Worm (Caenorhabditis elegans) whole organism, L1 larva: ENCODE measurements around the gene R09E10.13.

Experiments used
- ama-1 ChIP-seq: fragments of 150-350 bp; optimal IDR thresholded peaks from 2 replicates; lab custom pipeline; 2014
- blmp-1 ChIP-seq: fragments of 150-350 bp; optimal IDR thresholded peaks from 2 replicates; lab custom pipeline; 2014; ENCODE audit warnings: missing biosample characterization, missing genetic modification characterization
- ceh-63 ChIP-seq: fragments of 200-800 bp; sonication (Bioruptor generic); optimal IDR thresholded peaks from 2 replicates; lab custom pipeline; 2018; ENCODE audit warnings: mild to moderate bottlenecking, missing genetic modification characterization, missing compliant biosample characterization
- ceh-88 ChIP-seq: fragments of 200-800 bp; sonication (Bioruptor generic); IDR thresholded peaks from 2 replicates; pipeline ENCODE4 v1.3.6; 2022; ENCODE audit warnings: missing genetic modification characterization, missing compliant biosample characterization
- dpl-1 ChIP-seq, 3 experiments: fragments of 150-350 bp in 2 of 3; sonication (generic microtip) in 1 of 3; optimal IDR thresholded peaks; 2 replicates each; lab custom pipeline; 2014 to 2017; ENCODE audit warnings: missing biosample characterization in 3 of 3, missing genetic modification characterization in 3 of 3, missing genetic modification reagents in 3 of 3
- dsc-1 ChIP-seq: sonication (generic microtip); optimal IDR thresholded peaks from 2 replicates; lab custom pipeline; 2016; ENCODE audit warnings: mild to moderate bottlenecking, missing genetic modification characterization, missing compliant biosample characterization
- efl-1 ChIP-seq, 4 experiments: fragments of 150-350 bp; optimal IDR thresholded peaks in 3 of 4; peaks in 1 of 4; 1 replicate in 1 of 4; 2 replicates in 3 of 4; lab custom pipeline; 2014; ENCODE audit warnings: missing biosample characterization in 2 of 4, missing genetic modification characterization in 2 of 4, missing genetic modification reagents in 2 of 4
- egl-13 ChIP-seq: sonication (generic microtip); optimal IDR thresholded peaks from 2 replicates; lab custom pipeline; 2016; ENCODE audit warnings: missing genotype, missing genetic modification reagents, missing genetic modification characterization, missing compliant biosample characterization
- egl-27 ChIP-seq, 2 experiments: fragments of 150-350 bp in 1 of 2; sonication (generic microtip); optimal IDR thresholded peaks; 3 replicates each; lab custom pipeline; 2017 to 2018; ENCODE audit warnings: missing biosample characterization in 2 of 2, missing genetic modification characterization in 2 of 2, missing genetic modification reagents in 2 of 2
- elt-2 ChIP-seq: sonication (generic microtip); optimal IDR thresholded peaks from 2 replicates; lab custom pipeline; 2016; ENCODE audit warnings: missing genetic modification characterization, mild to moderate bottlenecking, inconsistent platforms, missing compliant biosample characterization, missing genetic modification reagents
- elt-3 ChIP-seq, 6 experiments: fragments of 150-350 bp in 1 of 6; sonication (generic microtip); optimal IDR thresholded peaks; 2 replicates each; lab custom pipeline; 2017 to 2018; ENCODE audit warnings: missing biosample characterization in 6 of 6, missing genetic modification characterization in 6 of 6, inconsistent platforms in 1 of 6
- lin-14 ChIP-seq: fragments of 200-800 bp; sonication (Bioruptor generic); optimal IDR thresholded peaks from 2 replicates; lab custom pipeline; 2018; ENCODE audit warnings: mild to moderate bottlenecking, missing genetic modification characterization, moderate library complexity, missing compliant biosample characterization
- lin-15B ChIP-seq: fragments of 150-350 bp; sonication (generic microtip); optimal IDR thresholded peaks from 3 replicates; lab custom pipeline; 2014; ENCODE audit warnings: missing biosample characterization, missing genetic modification characterization
- lin-35 ChIP-seq, 2 experiments: fragments of 150-350 bp; optimal IDR thresholded peaks; 2 replicates each; lab custom pipeline; 2014; ENCODE audit warnings: missing biosample characterization in 2 of 2, missing genetic modification characterization in 2 of 2, missing genetic modification reagents in 2 of 2
- lsy-2 ChIP-seq, 2 experiments: fragments of 150-350 bp; optimal IDR thresholded peaks; 2 replicates each; lab custom pipeline; 2014; ENCODE audit warnings: missing biosample characterization in 2 of 2, missing genetic modification characterization in 2 of 2
- nhr-11 ChIP-seq: fragments of 150-350 bp; optimal IDR thresholded peaks from 2 replicates; lab custom pipeline; 2014; ENCODE audit warnings: missing biosample characterization, missing genetic modification characterization
- nhr-20 ChIP-seq: sonication (generic microtip); optimal IDR thresholded peaks from 2 replicates; lab custom pipeline; 2016; ENCODE audit warnings: mild to moderate bottlenecking, missing genetic modification characterization, missing compliant biosample characterization
- nhr-237 ChIP-seq: fragments of 150-350 bp; optimal IDR thresholded peaks from 2 replicates; lab custom pipeline; 2014; ENCODE audit warnings: missing biosample characterization, missing genetic modification characterization
- nhr-84 ChIP-seq: sonication (generic microtip); optimal IDR thresholded peaks from 2 replicates; lab custom pipeline; 2017; ENCODE audit warnings: missing biosample characterization, missing genetic modification characterization
- nhr-85 ChIP-seq: sonication (generic microtip); peaks from one replicate; lab custom pipeline; 2016; ENCODE audit warnings: missing genetic modification characterization, inconsistent platforms, missing compliant biosample characterization
- pax-3 ChIP-seq: fragments of 200-800 bp; sonication (Bioruptor generic); optimal IDR thresholded peaks from 2 replicates; lab custom pipeline; 2018; ENCODE audit warnings: mild to moderate bottlenecking, missing genetic modification characterization, moderate library complexity, missing compliant biosample characterization
- skn-1 ChIP-seq: fragments of 150-350 bp; optimal IDR thresholded peaks from 2 replicates; lab custom pipeline; 2014; ENCODE audit warnings: missing biosample characterization, missing genetic modification characterization
- snu-23 ChIP-seq: sonication (generic microtip); optimal IDR thresholded peaks from 2 replicates; lab custom pipeline; 2016; ENCODE audit warnings: missing genetic modification characterization, missing compliant biosample characterization
- sptf-1 ChIP-seq: fragments of 150-350 bp; optimal IDR thresholded peaks from 2 replicates; lab custom pipeline; 2014; ENCODE audit warnings: missing biosample characterization, missing genetic modification characterization
- vab-15 ChIP-seq: sonication (generic microtip); optimal IDR thresholded peaks from 2 replicates; lab custom pipeline; 2017; ENCODE audit warnings: missing genotype, mild to moderate bottlenecking, missing genetic modification characterization, missing compliant biosample characterization
- zip-4 ChIP-seq: fragments of 200-800 bp; sonication (Bioruptor generic); optimal IDR thresholded peaks from 2 replicates; lab custom pipeline; 2018; ENCODE audit warnings: mild to moderate bottlenecking, missing genetic modification characterization, moderate library complexity, missing compliant biosample characterization
- ztf-11 ChIP-seq, 2 experiments: sonication (generic microtip); optimal IDR thresholded peaks; 2 replicates each; lab custom pipeline; 2016 to 2017; ENCODE audit warnings: missing genetic modification characterization in 2 of 2, missing biosample characterization in 1 of 2, missing compliant biosample characterization in 1 of 2

The R09E10.13 gene

DNA sequence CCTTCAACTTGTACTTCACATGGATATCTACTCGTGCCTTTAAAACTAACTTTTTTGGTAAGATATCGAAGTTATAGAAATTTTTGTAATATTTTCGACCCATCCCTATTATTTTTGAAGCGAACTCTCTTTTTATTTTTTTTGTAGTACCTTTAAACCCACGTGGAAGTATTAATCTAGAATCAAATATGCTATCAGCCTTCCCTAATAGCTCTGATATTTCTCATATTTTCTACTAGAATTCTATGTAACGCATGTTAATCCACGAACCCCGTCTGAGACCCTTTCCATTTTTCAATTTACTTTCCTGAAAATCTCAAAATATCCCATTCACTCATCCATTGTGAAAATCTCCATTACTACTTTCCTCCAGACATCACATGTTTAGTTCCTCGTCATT lies 21.6 kb downstream of the R09E10.13 start:
- TF ChIP-seq elt-2 (tag; lab: Kevin White, UChicago) (no peak), egl-27 (tag; optimal IDR thresholded peaks at IDR 0.05; lab: Kevin White, UChicago) (no peak), egl-13 (tag; lab: Kevin White, UChicago) (no peak)

DNA sequence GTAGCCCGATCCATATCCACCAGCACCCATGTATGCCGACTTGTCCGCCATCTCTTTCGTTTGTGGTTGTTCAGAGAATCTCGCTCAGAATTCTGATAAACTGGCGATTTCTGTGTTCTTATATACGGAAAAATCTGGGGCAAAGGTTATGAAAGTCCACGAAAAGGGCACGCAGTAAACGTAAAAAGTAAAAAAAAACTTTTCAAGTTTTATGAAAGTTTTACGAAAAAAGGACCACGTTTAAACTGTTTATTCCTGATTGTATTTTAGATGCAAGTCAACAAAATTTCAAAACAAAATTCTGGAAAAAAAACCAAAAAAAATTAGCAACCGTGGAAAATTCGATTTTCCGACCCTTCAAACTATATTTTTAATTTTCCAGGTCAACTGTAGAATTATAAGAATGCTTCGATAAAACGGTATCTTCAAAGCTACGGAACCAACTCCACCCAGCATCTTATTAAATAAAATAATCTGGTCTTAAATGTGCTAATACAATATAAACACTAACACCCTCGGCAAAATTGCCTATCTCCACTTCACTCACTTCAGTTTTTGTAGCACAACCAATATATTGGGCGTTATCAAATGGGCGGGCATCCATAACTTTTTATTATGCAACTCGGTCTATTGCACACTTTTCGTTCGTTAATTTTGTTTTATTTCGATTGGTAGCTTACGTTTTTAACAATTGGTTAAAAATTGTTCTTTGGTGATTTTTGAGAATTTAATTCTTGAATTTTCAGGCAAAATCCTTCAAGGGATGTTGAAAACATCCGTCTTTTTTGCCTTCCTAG lies 25.6 kb downstream of the R09E10.13 start, which contains the start of the genes nspd-7 and Y43C5A.2:
TSS of gene nspd-7 (minus strand) at position 51 of the 797 bp plus-strand sequence.
TSS of gene Y43C5A.2 (plus strand) at position 747 of the 797 bp plus-strand sequence.
- TF ChIP-seq lsy-2 (tag; optimal IDR thresholded peaks at IDR 0.05; lab: Kevin White, UChicago) = no peak
- TF ChIP-seq ceh-88 (GFP tag; lab: Robert Waterston, UW) = no peak
- no peak for TF ChIP-seq nhr-85 (tag; lab: Kevin White, UChicago)
- TF ChIP-seq elt-2 (tag; lab: Kevin White, UChicago) = peak; percentile 69
- no peak for TF ChIP-seq nhr-20 (tag; lab: Kevin White, UChicago)
- no peak for TF ChIP-seq lin-15B
- TF ChIP-seq dsc-1 (tag; lab: Kevin White, UChicago) = no peak
- TF ChIP-seq egl-13 (tag; lab: Kevin White, UChicago) = no peak
- no peak for TF ChIP-seq ama-1 (lab: Kevin White, UChicago)
- TF ChIP-seq efl-1 (optimal IDR thresholded peaks at IDR 0.05; lab: Kevin White, UChicago) = no peak
- TF ChIP-seq efl-1 (GFP tag; optimal IDR thresholded peaks at IDR 0.05 in 1 of 2; lab: Kevin White, UChicago) = peak in 1 of 2 experiments; percentile 24
- no peak for TF ChIP-seq nhr-11
- TF ChIP-seq elt-3 (tag; optimal IDR thresholded peaks at IDR 0.05; lab: Kevin White, UChicago) = no peak
- no peak for TF ChIP-seq zip-4 (GFP tag; lab: Kevin White, UChicago)
- TF ChIP-seq dpl-1 (GFP tag; optimal IDR thresholded peaks at IDR 0.05; lab: Kevin White, UChicago) = no peak

ce11 chrIV:10261061-10261460 lies 33.9 kb downstream of the R09E10.13 start:
- no peak for TF ChIP-seq lin-35 (GFP tag; optimal IDR thresholded peaks at IDR 0.05; lab: Kevin White, UChicago)
- no peak for TF ChIP-seq skn-1 (tag; lab: Kevin White, UChicago)
- peak; percentile 79 for TF ChIP-seq nhr-85 (tag; lab: Kevin White, UChicago)
- no peak for TF ChIP-seq snu-23 (GFP tag; lab: Kevin White, UChicago)
- TF ChIP-seq nhr-237 (tag; lab: Kevin White, UChicago) = no peak
- peak in 4 of 6 experiments; percentile 64 to 94 (median 82) for TF ChIP-seq elt-3 (tag; optimal IDR thresholded peaks at IDR 0.05; lab: Kevin White, UChicago)
- TF ChIP-seq nhr-84 (tag; lab: Kevin White, UChicago) = no peak
- no peak for TF ChIP-seq nhr-11
- TF ChIP-seq ztf-11 (tag; optimal IDR thresholded peaks at IDR 0.05; lab: Kevin White, UChicago) = no peak
- TF ChIP-seq lin-14 = peak; percentile 49
- TF ChIP-seq ceh-63 (GFP tag; lab: Kevin White, UChicago) = no peak
- peak in 1 of 2 experiments; percentile 19 for TF ChIP-seq lsy-2 (tag; optimal IDR thresholded peaks at IDR 0.05; lab: Kevin White, UChicago)
- peak; percentile 79 for TF ChIP-seq blmp-1 (tag; lab: Kevin White, UChicago)

DNA sequence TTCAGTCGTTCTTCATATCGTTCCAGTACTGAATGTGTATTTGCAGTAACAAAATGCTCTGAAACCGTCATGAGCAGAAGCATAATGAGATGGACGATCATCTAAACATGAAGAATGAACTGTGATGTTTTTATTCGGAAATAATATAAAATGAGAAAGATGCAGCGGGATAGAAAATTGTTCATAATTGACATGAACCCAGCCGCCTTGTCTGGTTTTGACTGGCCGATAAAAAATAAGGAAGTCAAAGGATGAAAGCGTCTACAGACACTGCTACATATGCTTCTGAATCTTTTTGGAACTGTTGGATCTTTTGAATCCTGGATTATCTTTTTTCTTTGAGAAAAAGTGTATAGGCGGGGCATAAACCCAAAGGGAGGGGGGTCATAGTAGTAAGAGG lies 35.4 kb downstream of the R09E10.13 start, which contains the start of gene F01G10.9:
TSS of gene F01G10.9 (minus strand) at position 101 of the 400 bp plus-strand sequence.
- TF ChIP-seq vab-15 (tag; lab: Kevin White, UChicago) (no peak), sptf-1 (tag; lab: Kevin White, UChicago) (no peak), efl-1 (optimal IDR thresholded peaks at IDR 0.05; lab: Kevin White, UChicago) (no peak), efl-1 (GFP tag; optimal IDR thresholded peaks at IDR 0.05 in 1 of 2; lab: Kevin White, UChicago) (peak in 1 of 2 experiments; percentile 19), blmp-1 (tag; lab: Kevin White, UChicago) (peak; percentile 24)
- TF ChIP-seq, all 84 proteins: peak for 2

DNA sequence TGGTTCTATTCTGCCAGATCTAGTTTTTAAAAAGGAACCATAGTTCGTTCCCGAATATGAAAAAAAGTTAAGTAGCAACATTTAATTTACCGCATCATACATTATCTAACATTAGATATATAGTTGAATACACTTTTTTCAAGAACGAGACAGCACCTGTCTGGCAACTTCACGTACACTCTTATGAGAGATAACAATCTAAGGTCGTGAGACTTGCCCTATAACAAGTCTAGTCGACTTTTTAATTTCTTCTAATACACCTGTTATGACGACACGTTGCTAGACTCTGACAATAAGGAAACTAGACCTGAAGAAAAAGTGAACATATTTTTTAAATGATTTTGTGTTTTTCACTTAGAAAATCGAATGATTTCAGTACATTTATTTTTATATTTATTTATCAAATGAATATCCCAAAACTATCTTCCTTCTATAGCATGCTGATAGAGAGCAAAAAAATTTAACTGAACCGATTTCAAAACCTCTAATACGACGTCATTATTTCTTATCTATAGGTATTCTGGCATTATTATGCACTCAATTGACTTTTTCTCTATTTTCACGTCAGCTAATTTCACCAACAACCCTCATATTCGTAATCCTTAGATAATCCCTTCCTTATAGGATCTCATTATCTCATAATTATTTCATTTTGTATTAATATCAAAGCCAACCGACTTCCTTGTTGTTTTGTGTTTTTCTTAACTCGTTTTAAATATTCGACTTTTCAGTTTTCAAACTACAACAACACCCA lies 41.9 kb downstream of the R09E10.13 start:
- TF ChIP-seq lsy-2 (tag; optimal IDR thresholded peaks at IDR 0.05; lab: Kevin White, UChicago) (no peak), dsc-1 (tag; lab: Kevin White, UChicago) (peak; percentile 98), lin-14 (no peak), efl-1 (optimal IDR thresholded peaks at IDR 0.05; lab: Kevin White, UChicago) (no peak), efl-1 (GFP tag; optimal IDR thresholded peaks at IDR 0.05 in 1 of 2; lab: Kevin White, UChicago) (peak in 1 of 2 experiments; percentile 77), pax-3 (tag; lab: Kevin White, UChicago) (peak; percentile 60), ztf-11 (tag; optimal IDR thresholded peaks at IDR 0.05; lab: Kevin White, UChicago) (no peak), ceh-88 (GFP tag; lab: Robert Waterston, UW) (0 out of 2 replicates have a peak, but pooled peaks have one; percentile 6), lin-15B (peak; percentile 11)
